Worm (Caenorhabditis elegans) whole organism, L4 larva: Measurements from ENCODE around the gene F52G3.7.

ENCODE experiments used
- F49E8.2 ChIP-seq: sonication (generic microtip); optimal IDR thresholded peaks from 2 replicates; lab custom pipeline; 2016; ENCODE audit warnings: missing compliant biosample characterization, mild to moderate bottlenecking, missing genetic modification characterization, borderline replicate concordance
- Y5F2A.4 ChIP-seq: fragments of 200-800 bp; sonication (Bioruptor generic); optimal IDR thresholded peaks from 2 replicates; lab custom pipeline; 2018; ENCODE audit warnings: mild to moderate bottlenecking, missing genetic modification characterization, missing compliant biosample characterization
- aha-1 ChIP-seq: fragments of 150-350 bp; peaks from one replicate; lab custom pipeline; 2014; ENCODE audit warnings: missing biosample characterization, missing genetic modification characterization
- aly-2 ChIP-seq: sonication (generic microtip); optimal IDR thresholded peaks from 2 replicates; lab custom pipeline; 2018; ENCODE audit warnings: missing biosample characterization, missing genetic modification characterization
- arid-1 ChIP-seq: fragments of 200-800 bp; sonication (Bioruptor generic); conservative IDR thresholded peaks from 2 replicates; pipeline ENCODE4 v1.3.6; 2022; ENCODE audit warnings: missing genetic modification reagents, missing genetic modification characterization, missing compliant biosample characterization
- attf-4 ChIP-seq: sonication (generic microtip); optimal IDR thresholded peaks from 3 replicates; lab custom pipeline; 2017; ENCODE audit warnings: missing biosample characterization, missing genetic modification characterization
- ceh-20 ChIP-seq: fragments of 200-800 bp; sonication (Bioruptor generic); IDR thresholded peaks from 2 replicates; pipeline ENCODE4 v1.3.6; 2022; ENCODE audit warnings: missing genetic modification reagents, missing genetic modification characterization, missing compliant biosample characterization
- ceh-28 ChIP-seq: fragments of 150-350 bp; optimal IDR thresholded peaks from 2 replicates; lab custom pipeline; 2014; ENCODE audit warnings: missing biosample characterization, missing genetic modification reagents, missing genetic modification characterization
- ceh-44 ChIP-seq: fragments of 200-800 bp; sonication (Bioruptor generic); IDR thresholded peaks from 2 replicates; pipeline ENCODE4 v1.3.6; 2022; ENCODE audit warnings: missing genetic modification reagents, missing genetic modification characterization, missing compliant biosample characterization
- ceh-82 ChIP-seq: sonication (generic microtip); optimal IDR thresholded peaks from 2 replicates; lab custom pipeline; 2017; ENCODE audit warnings: missing biosample characterization, missing genetic modification characterization
- ctbp-1 ChIP-seq: fragments of 200-800 bp; sonication (Bioruptor generic); IDR thresholded peaks from 2 replicates; pipeline ENCODE4 v1.3.6; 2022; ENCODE audit warnings: missing genetic modification reagents, missing genetic modification characterization, missing compliant biosample characterization
- daf-19 ChIP-seq: fragments of 200-800 bp; sonication (Bioruptor generic); conservative IDR thresholded peaks from 2 replicates; pipeline ENCODE4 v1.3.6; 2022; ENCODE audit warnings: missing genetic modification characterization, missing compliant biosample characterization
- dmd-6 ChIP-seq: fragments of 200-800 bp; sonication (Bioruptor generic); IDR thresholded peaks from 2 replicates; pipeline ENCODE4 v1.3.6; 2022; ENCODE audit warnings: missing genetic modification reagents, missing genetic modification characterization, missing compliant biosample characterization
- duxl-1 ChIP-seq: sonication (generic microtip); optimal IDR thresholded peaks from 2 replicates; lab custom pipeline; 2016; ENCODE audit warnings: mild to moderate bottlenecking, missing genetic modification characterization, moderate library complexity, missing compliant biosample characterization; ENCODE audit not compliant: poor library complexity
- egl-43 ChIP-seq: fragments of 200-800 bp; sonication (Bioruptor generic); IDR thresholded peaks from 2 replicates; pipeline ENCODE4 v1.3.6; 2022; ENCODE audit warnings: missing genetic modification reagents, missing genetic modification characterization, missing compliant biosample characterization
- gei-8 ChIP-seq: fragments of 200-800 bp; sonication (Bioruptor generic); optimal IDR thresholded peaks from 2 replicates; lab custom pipeline; 2018; ENCODE audit warnings: mild to moderate bottlenecking, missing genetic modification characterization, missing compliant biosample characterization
- hif-1 ChIP-seq, 2 experiments: sonication (generic microtip); optimal IDR thresholded peaks; 2 replicates each; lab custom pipeline; 2016 to 2017; ENCODE audit warnings: missing compliant biosample characterization in 2 of 2, missing genetic modification characterization in 2 of 2, missing genetic modification reagents in 2 of 2, missing genotype in 2 of 2, mild to moderate bottlenecking in 1 of 2
- hlh-30 ChIP-seq: sonication (generic microtip); optimal IDR thresholded peaks from 2 replicates; lab custom pipeline; 2017; ENCODE audit warnings: antibody characterized with exemption, mild to moderate bottlenecking, missing genetic modification characterization, missing compliant biosample characterization; ENCODE audit not compliant: insufficient read depth
- hmg-1.1 ChIP-seq: fragments of 200-800 bp; sonication (Bioruptor generic); IDR thresholded peaks from 2 replicates; pipeline ENCODE4 v1.3.6; 2022; ENCODE audit warnings: missing genetic modification reagents, missing genetic modification characterization, missing compliant biosample characterization
- lin-13 ChIP-seq: fragments of 150-350 bp; optimal IDR thresholded peaks from 2 replicates; lab custom pipeline; 2014; ENCODE audit warnings: missing biosample characterization, missing genetic modification reagents, missing genetic modification characterization
- lsy-2 ChIP-seq, 2 experiments: fragments of 150-350 bp in 1 of 2; sonication (generic microtip) in 1 of 2; optimal IDR thresholded peaks; 2 replicates each; lab custom pipeline; 2014 to 2017; ENCODE audit warnings: missing biosample characterization in 2 of 2, missing genetic modification characterization in 2 of 2
- madf-5 ChIP-seq, 2 experiments: fragments of 200-800 bp; sonication (Bioruptor generic); IDR thresholded peaks; 2 replicates each; pipeline ENCODE4 v1.3.6; 2022; ENCODE audit warnings: missing compliant biosample characterization in 2 of 2, missing genetic modification characterization in 2 of 2
- mdl-1 ChIP-seq, 2 experiments: fragments of 150-350 bp in 1 of 2; sonication (generic microtip) in 1 of 2; optimal IDR thresholded peaks; 2 replicates each; lab custom pipeline; 2014 to 2017; ENCODE audit warnings: missing biosample characterization in 2 of 2, missing genetic modification characterization in 2 of 2
- mdt-29 ChIP-seq: fragments of 200-800 bp; sonication (Bioruptor generic); IDR thresholded peaks from 2 replicates; pipeline ENCODE4 v1.3.6; 2022; ENCODE audit warnings: missing genetic modification reagents, missing genetic modification characterization, missing compliant biosample characterization
- mep-1 ChIP-seq: fragments of 150-350 bp; sonication (generic microtip); optimal IDR thresholded peaks from 3 replicates; lab custom pipeline; 2014; ENCODE audit warnings: missing biosample characterization, missing genetic modification characterization
- mes-2 ChIP-seq: sonication (generic microtip); optimal IDR thresholded peaks from 2 replicates; lab custom pipeline; 2016; ENCODE audit warnings: missing genotype, mild to moderate bottlenecking, missing genetic modification characterization, missing compliant biosample characterization; ENCODE audit not compliant: poor library complexity, severe bottlenecking
- mxl-3 ChIP-seq: fragments of 200-800 bp; sonication (Bioruptor generic); optimal IDR thresholded peaks from 2 replicates; lab custom pipeline; 2018; ENCODE audit warnings: mild to moderate bottlenecking, missing genetic modification characterization, missing compliant biosample characterization
- nhr-10 ChIP-seq: fragments of 150-350 bp; optimal IDR thresholded peaks from 2 replicates; lab custom pipeline; 2014; ENCODE audit warnings: missing biosample characterization, missing genetic modification characterization
- nhr-11 ChIP-seq: fragments of 150-350 bp; optimal IDR thresholded peaks from 2 replicates; lab custom pipeline; 2014; ENCODE audit warnings: missing biosample characterization, missing genetic modification characterization
- nhr-111 ChIP-seq: fragments of 200-800 bp; sonication (Bioruptor generic); optimal IDR thresholded peaks from 2 replicates; lab custom pipeline; 2018; ENCODE audit warnings: mild to moderate bottlenecking, missing genetic modification characterization, missing compliant biosample characterization
- nhr-25 ChIP-seq: sonication (generic microtip); optimal IDR thresholded peaks from 2 replicates; lab custom pipeline; 2017; ENCODE audit warnings: missing genetic modification characterization, mild to moderate bottlenecking, missing compliant biosample characterization, antibody characterized with exemption, moderate library complexity, borderline replicate concordance; ENCODE audit not compliant: insufficient read depth
- nhr-28 ChIP-seq: fragments of 150-350 bp; optimal IDR thresholded peaks from 2 replicates; lab custom pipeline; 2014; ENCODE audit warnings: missing biosample characterization, missing genetic modification characterization
- nhr-41 ChIP-seq: fragments of 200-800 bp; sonication (Bioruptor generic); IDR thresholded peaks from 2 replicates; pipeline ENCODE4 v1.3.6; 2022; ENCODE audit warnings: missing genetic modification reagents, missing genetic modification characterization, missing compliant biosample characterization
- nhr-42 ChIP-seq: fragments of 200-800 bp; sonication (Bioruptor generic); IDR thresholded peaks from 2 replicates; pipeline ENCODE4 v1.3.6; 2022; ENCODE audit warnings: missing genetic modification characterization, missing compliant biosample characterization
- nhr-48 ChIP-seq: sonication (generic microtip); optimal IDR thresholded peaks from 2 replicates; lab custom pipeline; 2016; ENCODE audit warnings: mild to moderate bottlenecking, missing genetic modification characterization, missing compliant biosample characterization
- nhr-6 ChIP-seq: fragments of 150-350 bp; optimal IDR thresholded peaks from 2 replicates; lab custom pipeline; 2014; ENCODE audit warnings: missing biosample characterization, missing genetic modification characterization
- nhr-77 ChIP-seq: fragments of 150-350 bp; optimal IDR thresholded peaks from 2 replicates; lab custom pipeline; 2014; ENCODE audit warnings: missing biosample characterization, missing genetic modification characterization
- php-3 ChIP-seq: fragments of 200-800 bp; sonication (Bioruptor generic); IDR thresholded peaks from 2 replicates; pipeline ENCODE4 v1.3.6; 2022; ENCODE audit warnings: missing genetic modification reagents, missing genetic modification characterization, missing compliant biosample characterization
- rbr-2 ChIP-seq: sonication (generic microtip); optimal IDR thresholded peaks from 2 replicates; lab custom pipeline; 2016; ENCODE audit warnings: missing genotype, missing genetic modification characterization, missing compliant biosample characterization
- set-16 ChIP-seq: fragments of 200-800 bp; sonication (Bioruptor generic); IDR thresholded peaks from 2 replicates; pipeline ENCODE4 v1.3.6; 2022; ENCODE audit warnings: missing genetic modification reagents, missing genetic modification characterization, missing compliant biosample characterization
- snpc-1.2 ChIP-seq: fragments of 200-800 bp; sonication (Bioruptor generic); IDR thresholded peaks from 2 replicates; pipeline ENCODE4 v1.3.6; 2022; ENCODE audit warnings: missing genetic modification reagents, missing genetic modification characterization, missing compliant biosample characterization
- spr-3 ChIP-seq: fragments of 200-800 bp; sonication (Bioruptor generic); optimal IDR thresholded peaks from 2 replicates; lab custom pipeline; 2018; ENCODE audit warnings: mild to moderate bottlenecking, missing genetic modification characterization, missing compliant biosample characterization
- tra-1 ChIP-seq: fragments of 200-800 bp; sonication (Bioruptor generic); IDR thresholded peaks from 2 replicates; pipeline ENCODE4 v1.3.6; 2022; ENCODE audit warnings: missing genetic modification reagents, missing genetic modification characterization, missing compliant biosample characterization
- unc-39 ChIP-seq: sonication (generic microtip); optimal IDR thresholded peaks from 2 replicates; lab custom pipeline; 2017; ENCODE audit warnings: missing biosample characterization, missing genetic modification characterization
- unc-62 ChIP-seq, 3 experiments: fragments of 150-350 bp in 1 of 3; sonication (generic microtip); optimal IDR thresholded peaks in 2 of 3; peaks in 1 of 3; 1 replicate in 1 of 3; 2 replicates in 2 of 3; lab custom pipeline; 2014 to 2017; ENCODE audit warnings: missing biosample characterization in 3 of 3, missing genetic modification characterization in 3 of 3, missing genetic modification reagents in 3 of 3, missing genotype in 1 of 3
- vab-7 ChIP-seq: fragments of 200-800 bp; sonication (Bioruptor generic); IDR thresholded peaks from 2 replicates; pipeline ENCODE4 v1.3.6; 2022; ENCODE audit warnings: missing genetic modification reagents, missing genetic modification characterization, missing compliant biosample characterization
- ztf-7 ChIP-seq: fragments of 150-350 bp; optimal IDR thresholded peaks from 2 replicates; lab custom pipeline; 2014; ENCODE audit warnings: missing biosample characterization, missing genetic modification characterization

F52G3.7 gene

DNA sequence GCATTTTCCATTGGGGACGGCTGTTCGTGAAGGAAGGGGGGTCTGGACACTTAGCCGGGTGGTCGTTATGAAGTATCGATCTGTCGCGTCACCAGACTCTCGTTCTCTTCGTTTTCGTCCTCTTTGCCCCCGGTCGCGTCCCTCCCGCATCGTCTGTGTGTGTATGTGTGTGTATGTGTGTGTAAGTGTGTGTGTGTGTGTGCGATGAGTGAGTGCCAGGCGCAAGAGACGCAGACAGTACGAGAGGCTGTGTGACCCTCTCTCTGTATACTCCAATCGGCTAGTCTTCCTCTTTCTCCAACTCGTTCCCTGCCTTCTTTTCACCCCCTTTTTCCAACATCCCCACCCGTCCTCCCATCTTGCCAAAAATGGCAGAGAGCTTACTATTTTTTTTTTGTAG, 2.3 kb upstream of the F52G3.7 start (continued):
- TF ChIP-seq unc-62 (GFP tag; optimal IDR thresholded peaks at IDR 0.05 in 1 of 2; lab: Kevin White, UChicago): peak in 1 of 2 experiments; percentile 99
- TF ChIP-seq unc-62 (tag; optimal IDR thresholded peaks at IDR 0.05; lab: Kevin White, UChicago): no peak
- TF ChIP-seq arid-1: peak; percentile 60; the same call in 1 of the 2 replicates
- no peak for TF ChIP-seq attf-4 (tag; lab: Kevin White, UChicago)
- TF ChIP-seq tra-1 (GFP tag; lab: Robert Waterston, UW): peak; percentile 95
- TF ChIP-seq egl-43 (GFP tag; lab: Robert Waterston, UW): peak; percentile 88
- TF ChIP-seq nhr-41: peak; percentile 38; the same call in 1 of the 2 replicates
- no peak for TF ChIP-seq nhr-42 (GFP tag; lab: Robert Waterston, UW)
- peak; percentile 26 for TF ChIP-seq duxl-1 (tag; lab: Kevin White, UChicago)
- TF ChIP-seq nhr-28 (tag; lab: Kevin White, UChicago): peak; percentile 84
- peak; percentile 89 for TF ChIP-seq mes-2
- TF ChIP-seq lsy-2 (tag; optimal IDR thresholded peaks at IDR 0.05; lab: Kevin White, UChicago): peak; percentile 81 to 86
- TF ChIP-seq nhr-6 (tag; lab: Kevin White, UChicago): peak; percentile 93
- no peak for TF ChIP-seq nhr-111 (GFP tag; lab: Kevin White, UChicago)
- peak; percentile 70 for TF ChIP-seq nhr-77 (tag; lab: Kevin White, UChicago)
- peak; percentile 80 for TF ChIP-seq ceh-28
- peak; percentile 51 for TF ChIP-seq nhr-10 (tag; lab: Kevin White, UChicago)
- no peak for TF ChIP-seq gei-8 (GFP tag; lab: Kevin White, UChicago)
- TF ChIP-seq set-16 (GFP tag; lab: Robert Waterston, UW): peak; percentile 82
- TF ChIP-seq spr-3: peak; percentile 51
- peak; percentile 85 for TF ChIP-seq nhr-11 (tag; lab: Kevin White, UChicago)
- no peak for TF ChIP-seq daf-19
- TF ChIP-seq ceh-82 (tag; lab: Kevin White, UChicago): no peak
- peak; percentile 43 for TF ChIP-seq nhr-48 (tag; lab: Kevin White, UChicago)
- TF ChIP-seq mdl-1 (tag; optimal IDR thresholded peaks at IDR 0.05; lab: Kevin White, UChicago): peak; percentile 44 to 89
- peak in 1 of 2 experiments; percentile 83 for TF ChIP-seq hif-1 (tag; optimal IDR thresholded peaks at IDR 0.05; lab: Kevin White, UChicago)
- TF ChIP-seq Y5F2A.4 (GFP tag; lab: Kevin White, UChicago): no peak
- peak; percentile 64; the same call in 1 of the 2 replicates for TF ChIP-seq vab-7
- peak; percentile 85 for TF ChIP-seq ctbp-1 (GFP tag; lab: Robert Waterston, UW)
- peak; percentile 95 for TF ChIP-seq hlh-30 (tag; lab: Kevin White, UChicago)
- peak; percentile 84 for TF ChIP-seq ztf-7 (tag; lab: Kevin White, UChicago)
- TF ChIP-seq unc-39 (tag; lab: Kevin White, UChicago): no peak
- peak; percentile 56; the same call in 1 of the 2 replicates for TF ChIP-seq php-3
- peak; percentile 31; the same call in 1 of the 2 replicates for TF ChIP-seq snpc-1.2 (GFP tag; lab: Robert Waterston, UW)
- peak; percentile 93 for TF ChIP-seq rbr-2
- peak; percentile 94 for TF ChIP-seq hmg-1.1 (GFP tag; lab: Robert Waterston, UW)
- TF ChIP-seq mdt-29: no peak
- peak; percentile 94 for TF ChIP-seq mep-1 (tag; lab: Kevin White, UChicago)
- no peak for TF ChIP-seq F49E8.2 (tag; lab: Kevin White, UChicago)
- TF ChIP-seq lin-13 (GFP tag; lab: Kevin White, UChicago): peak; percentile 83
- TF ChIP-seq nhr-25: peak; percentile 43
- peak; percentile 86 for TF ChIP-seq ceh-20 (GFP tag; lab: Robert Waterston, UW)
- peak; percentile 84 for TF ChIP-seq dmd-6
- 0 out of 2 replicates have a peak, but pooled peaks have one; percentile 19 for TF ChIP-seq ceh-44 (GFP tag; lab: Robert Waterston, UW)
- peak; percentile 85 for TF ChIP-seq mxl-3 (GFP tag; lab: Kevin White, UChicago)
- TF ChIP-seq madf-5 (GFP tag; IDR thresholded peaks at IDR 0.05; lab: Robert Waterston, UW): no peak
- no peak for TF ChIP-seq aly-2 (tag; lab: Kevin White, UChicago)
- peak; percentile 99 for TF ChIP-seq aha-1 (tag; lab: Kevin White, UChicago)
